Fruit fly (Drosophila melanogaster): ENCODE measurements around the gene CG6845.

CG6845 gene

dm6 chr3L:160446-161094 lies 14.3 kb downstream of the CG6845 start (continued):
- TF ChIP-seq bowl (GFP tag; IDR thresholded peaks at IDR 0.05) (0 out of 2 replicates have a peak, but pooled peaks have one; percentile 13), MTF-1 (GFP tag; optimal IDR thresholded peaks at IDR 0.05; ENCODE audit: borderline replicate concordance) (no peak), sug (tag; optimal IDR thresholded peaks at IDR 0.05) (peak; percentile 60), scrt (GFP tag; optimal IDR thresholded peaks at IDR 0.05) (no peak), NfI (GFP tag; optimal IDR thresholded peaks at IDR 0.05) (no peak), CG11398 (GFP tag; optimal IDR thresholded peaks at IDR 0.05) (no peak), Atf6 (GFP tag; IDR thresholded peaks at IDR 0.05) (no peak; the same call in 1 of the 2 replicates), sob (GFP tag; IDR thresholded peaks at IDR 0.05) (peak; percentile 43; the same call in 1 of the 2 replicates), hth (optimal IDR thresholded peaks at IDR 0.05) (no peak), CoRest (tag; optimal IDR thresholded peaks at IDR 0.05) (no peak), CG9817 (tag; optimal IDR thresholded peaks at IDR 0.05) (no peak), dimm (GFP tag; IDR thresholded peaks at IDR 0.05) (no peak), exex (tag; optimal IDR thresholded peaks at IDR 0.05) (peak; percentile 27), CG12104 (GFP tag; optimal IDR thresholded peaks at IDR 0.05) (no peak), chif (GFP tag; optimal IDR thresholded peaks at IDR 0.05) (no peak), so (GFP tag; IDR thresholded peaks at IDR 0.05) (peak; percentile 54; the same call in 2 of the 3 replicates), Dref (GFP tag; IDR thresholded peaks at IDR 0.05) (no peak), otp (GFP tag; IDR thresholded peaks at IDR 0.05) (no peak), wor (GFP tag; IDR thresholded peaks at IDR 0.05) (no peak), crp (GFP tag; optimal IDR thresholded peaks at IDR 0.05) (no peak), Oli (tag; optimal IDR thresholded peaks at IDR 0.05) (no peak), abd-A (tag; optimal IDR thresholded peaks at IDR 0.05) (peak; percentile 70), CG7372 (GFP tag; IDR thresholded peaks at IDR 0.05) (no peak), nerfin-1 (tag; optimal IDR thresholded peaks at IDR 0.05) (no peak), tna (GFP tag; IDR thresholded peaks at IDR 0.05; ENCODE audit: partially characterized antibody) (no peak), grau (tag; optimal IDR thresholded peaks at IDR 0.05) (peak; percentile 18), ind (GFP tag; optimal IDR thresholded peaks at IDR 0.05) (no peak), Adf1 (GFP tag; IDR thresholded peaks at IDR 0.05) (no peak; the same call in 1 of the 2 replicates), hkb (optimal IDR thresholded peaks at IDR 0.05) (no peak), hkb (GFP tag; IDR thresholded peaks at IDR 0.05) (peak; percentile 40; the same call in 1 of the 2 replicates), CG11093 (GFP tag; IDR thresholded peaks at IDR 0.05) (no peak), bab2 (GFP tag; optimal IDR thresholded peaks at IDR 0.05) (no peak), insv (GFP tag; optimal IDR thresholded peaks at IDR 0.05) (peak in 1 of 2 experiments; percentile 46), CG1602 (GFP tag; optimal IDR thresholded peaks at IDR 0.05) (no peak), CG2202 (tag; optimal IDR thresholded peaks at IDR 0.05) (no peak), D19B (GFP tag; optimal IDR thresholded peaks at IDR 0.05) (no peak), sqz (GFP tag; optimal IDR thresholded peaks at IDR 0.05) (no peak), lov (optimal IDR thresholded peaks at IDR 0.05) (no peak), lov (GFP tag; IDR thresholded peaks at IDR 0.05) (no peak), CG17359 (tag; optimal IDR thresholded peaks at IDR 0.05) (no peak), tio (GFP tag; optimal IDR thresholded peaks at IDR 0.05) (no peak), Hr51 (GFP tag; optimal IDR thresholded peaks at IDR 0.05) (no peak), az2 (GFP tag; optimal IDR thresholded peaks at IDR 0.05) (no peak), CG10462 (GFP tag; optimal IDR thresholded peaks at IDR 0.05) (no peak), CG17912 (GFP tag; optimal IDR thresholded peaks at IDR 0.05) (no peak), Hr3 (GFP tag; optimal IDR thresholded peaks at IDR 0.05) (no peak), phol (tag; optimal IDR thresholded peaks at IDR 0.05) (no peak), run (tag; optimal IDR thresholded peaks at IDR 0.05) (peak; percentile 72), klu (GFP tag; IDR thresholded peaks at IDR 0.05) (no peak), grn (GFP tag; optimal IDR thresholded peaks at IDR 0.05) (no peak), CG6654 (GFP tag; optimal IDR thresholded peaks at IDR 0.05) (no peak)

Measured in whole organism, embryonic.